Fruit fly (Drosophila melanogaster) ovary, adult (tissue): Measurements from ENCODE around the gene CG31077.

Experiments
- CG17801 ChIP-seq: fragments of 200-800 bp; optimal IDR thresholded peaks from 2 replicates; lab custom pipeline; 2019; ENCODE audit warnings: missing biosample characterization, mild to moderate bottlenecking, missing genetic modification characterization, moderate library complexity; ENCODE audit not compliant: partially characterized antibody

Gene CG31077

dm6 chr3R:26999452-26999851 lies at the start of gene CG31077:
CG31077 (plus strand) TSS chr3R:26999752.
- TF ChIP-seq CG17801 = no peak

- TF ChIP-seq CG17801 = no peak
These were observed 47.2 kb upstream of the CG31077 start for dm6 chr3R:26952200-26952856.

DNA sequence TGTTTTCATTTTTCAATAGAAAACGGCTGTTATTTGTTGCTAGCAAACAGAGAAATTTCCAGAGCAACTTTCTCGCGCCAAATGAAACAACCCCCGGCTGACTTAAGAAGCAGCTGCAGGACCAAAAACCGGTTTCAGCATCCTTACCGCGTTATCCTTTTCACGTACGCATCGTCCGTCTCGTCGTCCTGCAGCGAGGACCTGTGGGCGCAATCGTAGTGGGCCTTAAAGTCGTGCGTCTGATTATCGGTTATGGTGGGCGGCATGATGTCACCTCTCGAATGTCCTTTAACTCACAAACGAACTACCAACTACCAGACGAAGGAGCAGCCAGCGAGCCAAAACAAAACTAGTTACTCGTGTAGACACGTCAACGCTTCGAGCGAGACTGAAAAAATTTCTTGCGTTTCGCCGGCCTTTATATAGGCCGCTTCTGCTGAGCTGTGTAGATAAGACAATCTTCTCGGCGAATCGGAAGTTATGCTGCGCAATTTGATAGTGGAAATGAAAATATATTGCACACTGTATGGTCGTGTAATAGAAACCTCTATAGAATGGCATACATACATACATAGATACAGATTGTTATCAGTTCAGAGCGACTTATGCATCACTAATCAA lies 46.6 kb upstream of the CG31077 start:
- TF ChIP-seq CG17801 = no peak

- TF ChIP-seq CG17801 = peak; percentile 99
These were observed 46.1 kb upstream of the CG31077 start for dm6 chr3R:26953478-26953874.

DNA sequence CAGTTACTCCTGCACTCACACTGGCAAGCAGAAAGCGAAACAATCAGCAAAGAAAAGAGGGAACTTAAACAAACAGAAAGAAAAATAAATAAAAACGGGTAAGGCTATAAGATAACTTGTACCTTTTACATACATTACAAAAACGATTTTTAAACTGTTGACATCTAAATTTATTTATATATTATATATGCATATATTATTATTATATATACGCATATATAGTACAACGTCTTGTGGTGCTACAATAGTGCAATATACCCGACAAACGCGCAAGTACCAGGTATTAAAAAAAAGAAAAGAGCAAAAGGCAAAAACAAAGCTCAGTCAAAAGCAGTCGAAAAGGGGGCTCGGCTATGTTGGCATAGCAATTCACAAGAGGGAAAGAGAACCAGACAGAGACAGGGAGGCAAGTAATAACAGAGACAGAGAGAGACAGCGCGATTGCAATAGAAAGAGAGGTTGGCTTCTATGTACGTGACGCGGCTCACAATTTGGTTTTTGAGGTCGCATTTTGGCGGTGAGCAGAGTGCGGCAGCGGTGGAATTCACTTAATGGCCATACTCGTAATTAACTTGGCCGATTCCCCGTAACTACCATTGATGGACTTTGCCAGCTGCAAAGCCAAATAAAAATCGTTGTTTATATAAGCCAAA lies 45.4 kb upstream of the CG31077 start:
- TF ChIP-seq CG17801 = peak; percentile 89

DNA sequence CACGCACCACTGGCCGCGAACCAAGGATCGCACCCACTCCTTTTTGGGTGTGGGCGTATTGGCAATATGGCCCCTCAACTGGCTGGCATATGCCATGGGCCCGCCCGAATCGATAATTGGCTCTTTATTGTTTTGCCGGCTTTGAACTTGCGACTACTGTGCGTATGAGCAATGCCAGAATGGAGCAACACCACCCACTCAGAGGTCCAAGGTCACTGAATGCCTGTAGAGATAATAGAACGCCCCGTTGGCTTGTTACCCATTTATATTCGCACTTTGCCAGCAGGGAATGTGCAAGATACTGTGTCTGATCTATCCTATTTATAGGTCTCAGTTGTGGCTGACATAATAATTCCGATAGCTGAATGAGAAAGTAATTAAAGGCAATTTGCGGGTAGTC lies 44.0 kb upstream of the CG31077 start:
- TF ChIP-seq CG17801 = no peak

- TF ChIP-seq CG17801 = no peak
These were observed 43.0 kb upstream of the CG31077 start for dm6 chr3R:26956376-26957062.

- TF ChIP-seq CG17801 = no peak
These were observed 42.4 kb upstream of the CG31077 start for dm6 chr3R:26957132-26957531.

- TF ChIP-seq CG17801 = no peak
These were observed 41.1 kb upstream of the CG31077 start, which contains the start of gene CG6330 for dm6 chr3R:26958314-26958979. CG6330 (minus strand) TSS chr3R:26958491.

dm6 chr3R:26960496-26960895 lies 39.1 kb upstream of the CG31077 start:
- TF ChIP-seq CG17801 = no peak

DNA sequence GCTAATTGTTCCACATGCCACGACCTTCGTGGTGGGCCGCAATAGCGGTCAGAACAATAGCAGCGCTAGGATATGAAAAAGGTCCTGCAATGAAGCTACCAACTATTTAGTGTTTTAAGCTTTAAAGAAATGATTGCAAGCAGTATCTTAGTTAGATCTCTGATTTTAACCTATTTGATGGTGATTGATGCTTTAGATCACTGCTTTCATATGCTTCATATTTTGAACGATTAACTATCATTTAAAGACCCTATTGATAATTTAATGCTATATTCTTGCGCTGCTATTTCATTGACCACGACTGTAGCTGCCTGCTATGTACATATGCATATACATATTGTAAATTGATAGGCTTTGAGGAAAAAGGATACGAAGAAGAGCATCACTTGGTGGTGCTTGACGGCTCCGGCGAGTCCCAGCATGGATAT lies 35.8 kb upstream of the CG31077 start:
- peak; percentile 75 for TF ChIP-seq CG17801

dm6 chr3R:26964452-26965133 lies 35.0 kb upstream of the CG31077 start, which contains the start of gene Tsp97E:
Tsp97E (minus strand) TSS chr3R:26964817.
- peak; percentile 32 for TF ChIP-seq CG17801

dm6 chr3R:26966385-26966784 lies 33.2 kb upstream of the CG31077 start, which contains the start of gene Gr97a:
Gr97a (minus strand) TSS chr3R:26966485.
- no peak for TF ChIP-seq CG17801

DNA sequence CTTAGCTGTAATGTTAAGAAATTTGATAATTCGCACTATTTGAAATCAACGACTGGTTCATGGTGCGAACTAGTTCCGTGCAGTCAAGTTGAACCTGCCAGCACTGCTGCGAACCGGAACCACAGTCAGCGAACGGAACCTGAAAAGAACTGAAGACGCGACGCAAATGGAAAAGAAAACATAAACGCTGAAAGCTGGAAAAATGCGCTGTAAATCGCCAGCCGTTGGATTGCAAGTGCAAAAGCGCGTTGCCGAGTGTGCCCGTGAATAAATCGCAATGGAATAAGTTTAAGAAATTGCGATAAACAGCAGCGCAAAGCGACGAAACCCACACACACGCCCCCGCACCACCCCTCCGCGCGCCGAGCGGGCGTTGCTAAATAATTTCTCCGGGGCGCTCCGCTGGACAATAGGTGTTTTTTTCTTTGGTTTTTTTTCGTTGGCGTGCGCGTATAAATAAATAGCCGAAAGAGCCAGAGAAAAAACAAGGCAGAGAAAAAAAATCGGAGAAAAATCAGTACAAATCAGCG lies 32.7 kb upstream of the CG31077 start, which contains the start of gene CG5521:
Gene CG5521, plus strand, starts transcription at position 137 of the 530 bp plus-strand sequence.
- no peak for TF ChIP-seq CG17801

- TF ChIP-seq CG17801 = no peak
These were observed 31.8 kb upstream of the CG31077 start for dm6 chr3R:26967587-26968312.
